Worm (Caenorhabditis elegans) whole organism, L2 larva: ENCODE data around the gene elo-5.

Experiments
- C34F6.9 ChIP-seq: fragments of 150-350 bp; optimal IDR thresholded peaks from 2 replicates; lab custom pipeline; 2014; ENCODE audit warnings: missing biosample characterization, missing genetic modification characterization
- F13H6.1 ChIP-seq: sonication (generic microtip); optimal IDR thresholded peaks from 2 replicates; lab custom pipeline; 2016; ENCODE audit warnings: missing genetic modification characterization, missing compliant biosample characterization
- R02D3.7 ChIP-seq: fragments of 150-350 bp; optimal IDR thresholded peaks from 2 replicates; lab custom pipeline; 2014; ENCODE audit warnings: missing biosample characterization, missing genetic modification characterization
- Y55F3AM.14 ChIP-seq: fragments of 200-800 bp; sonication (Bioruptor generic); optimal IDR thresholded peaks from 2 replicates; lab custom pipeline; 2018; ENCODE audit warnings: mild to moderate bottlenecking, missing genetic modification characterization, missing compliant biosample characterization
- ZK546.5 ChIP-seq: sonication (generic microtip); optimal IDR thresholded peaks from 2 replicates; lab custom pipeline; 2017; ENCODE audit warnings: missing biosample characterization, missing genetic modification characterization
- alr-1 ChIP-seq: fragments of 150-350 bp; optimal IDR thresholded peaks from 2 replicates; lab custom pipeline; 2014; ENCODE audit warnings: missing biosample characterization, missing genetic modification characterization
- aly-2 ChIP-seq: fragments of 150-350 bp; optimal IDR thresholded peaks from 2 replicates; lab custom pipeline; 2014; ENCODE audit warnings: missing biosample characterization, missing genetic modification characterization
- ama-1 ChIP-seq: fragments of 150-350 bp; optimal IDR thresholded peaks from 2 replicates; lab custom pipeline; 2018; ENCODE audit warnings: inconsistent platforms
- ceh-16 ChIP-seq: fragments of 150-350 bp; optimal IDR thresholded peaks from 2 replicates; lab custom pipeline; 2014; ENCODE audit warnings: missing biosample characterization, missing genetic modification characterization
- ceh-82 ChIP-seq: fragments of 150-350 bp; optimal IDR thresholded peaks from 2 replicates; lab custom pipeline; 2014; ENCODE audit warnings: missing biosample characterization, missing genetic modification characterization
- crh-2 ChIP-seq: sonication (generic microtip); optimal IDR thresholded peaks from 2 replicates; lab custom pipeline; 2017; ENCODE audit warnings: missing biosample characterization, missing genetic modification characterization
- dmd-4 ChIP-seq: sonication (generic microtip); optimal IDR thresholded peaks from 2 replicates; lab custom pipeline; 2017; ENCODE audit warnings: missing biosample characterization, missing genetic modification characterization
- egl-27 ChIP-seq: sonication (generic microtip); optimal IDR thresholded peaks from 3 replicates; lab custom pipeline; 2017; ENCODE audit warnings: missing biosample characterization, missing genetic modification reagents, missing genetic modification characterization
- fos-1 ChIP-seq: fragments of 150-350 bp; optimal IDR thresholded peaks from 2 replicates; lab custom pipeline; 2014; ENCODE audit warnings: missing biosample characterization, missing genetic modification characterization
- gmeb-1 ChIP-seq: fragments of 150-350 bp; optimal IDR thresholded peaks from 2 replicates; lab custom pipeline; 2014; ENCODE audit warnings: missing biosample characterization, missing genetic modification characterization
- lin-11 ChIP-seq: fragments of 150-350 bp; sonication (generic microtip); optimal IDR thresholded peaks from 2 replicates; lab custom pipeline; 2014; ENCODE audit warnings: missing biosample characterization, missing genetic modification characterization, inconsistent platforms, mixed read lengths
- lin-13 ChIP-seq: fragments of 150-350 bp; optimal IDR thresholded peaks from 2 replicates; lab custom pipeline; 2014; ENCODE audit warnings: missing biosample characterization, missing genetic modification reagents, missing genetic modification characterization
- lsy-2 ChIP-seq, 2 experiments: fragments of 150-350 bp in 1 of 2; sonication (generic microtip) in 1 of 2; optimal IDR thresholded peaks; 2 replicates each; lab custom pipeline; 2014 to 2017; ENCODE audit warnings: missing biosample characterization in 2 of 2, missing genetic modification characterization in 2 of 2
- mab-5 ChIP-seq: fragments of 150-350 bp; optimal IDR thresholded peaks from 2 replicates; lab custom pipeline; 2014; ENCODE audit warnings: missing biosample characterization, missing genetic modification characterization
- mbf-1 ChIP-seq: sonication (generic microtip); optimal IDR thresholded peaks from 2 replicates; lab custom pipeline; 2017; ENCODE audit warnings: missing biosample characterization, missing genetic modification characterization
- mdl-1 ChIP-seq, 2 experiments: fragments of 150-350 bp in 1 of 2; sonication (generic microtip) in 1 of 2; optimal IDR thresholded peaks; 2 replicates each; lab custom pipeline; 2017; ENCODE audit warnings: missing biosample characterization in 2 of 2, missing genetic modification characterization in 2 of 2
- nhr-129 ChIP-seq: fragments of 150-350 bp; optimal IDR thresholded peaks from 2 replicates; lab custom pipeline; 2014; ENCODE audit warnings: missing biosample characterization, missing genetic modification characterization
- nhr-21 ChIP-seq: fragments of 150-350 bp; optimal IDR thresholded peaks from 2 replicates; lab custom pipeline; 2014; ENCODE audit warnings: missing biosample characterization, missing genetic modification characterization
- nhr-23 ChIP-seq: fragments of 150-350 bp; optimal IDR thresholded peaks from 2 replicates; lab custom pipeline; 2014; ENCODE audit warnings: missing biosample characterization, missing genetic modification reagents, missing genetic modification characterization
- nhr-237 ChIP-seq: fragments of 150-350 bp; optimal IDR thresholded peaks from 2 replicates; lab custom pipeline; 2014; ENCODE audit warnings: missing biosample characterization, missing genetic modification characterization
- nhr-25 ChIP-seq: fragments of 150-350 bp; sonication (generic microtip); optimal IDR thresholded peaks from 3 replicates; lab custom pipeline; 2014; ENCODE audit warnings: missing biosample characterization, missing genetic modification characterization
- nhr-6 ChIP-seq: fragments of 150-350 bp; optimal IDR thresholded peaks from 2 replicates; lab custom pipeline; 2014; ENCODE audit warnings: missing biosample characterization, missing genetic modification characterization
- nhr-77 ChIP-seq: fragments of 150-350 bp; optimal IDR thresholded peaks from 2 replicates; lab custom pipeline; 2014; ENCODE audit warnings: missing biosample characterization, missing genetic modification characterization
- sem-4 ChIP-seq: fragments of 150-350 bp; optimal IDR thresholded peaks from 2 replicates; lab custom pipeline; 2014; ENCODE audit warnings: missing biosample characterization, missing genetic modification reagents, missing genetic modification characterization
- sma-3 ChIP-seq: sonication (generic microtip); optimal IDR thresholded peaks from 2 replicates; lab custom pipeline; 2016; ENCODE audit warnings: missing genetic modification reagents, missing genetic modification characterization, missing compliant biosample characterization
- sma-9 ChIP-seq, 2 experiments: fragments of 150-350 bp in 1 of 2; sonication (generic microtip) in 1 of 2; optimal IDR thresholded peaks; 2 replicates each; lab custom pipeline; 2014 to 2016; ENCODE audit warnings: missing genetic modification characterization in 2 of 2, mild to moderate bottlenecking in 1 of 2, missing biosample characterization in 1 of 2, missing compliant biosample characterization in 1 of 2, missing genetic modification reagents in 1 of 2, moderate library complexity in 1 of 2
- snpc-4 ChIP-seq: fragments of 150-350 bp; optimal IDR thresholded peaks from 2 replicates; lab custom pipeline; 2014; ENCODE audit warnings: missing biosample characterization, missing genetic modification characterization
- unc-39 ChIP-seq: fragments of 150-350 bp; optimal IDR thresholded peaks from 2 replicates; lab custom pipeline; 2014; ENCODE audit warnings: missing biosample characterization, missing genetic modification characterization
- unc-55 ChIP-seq: fragments of 150-350 bp; sonication (generic microtip); optimal IDR thresholded peaks from 3 replicates; lab custom pipeline; 2014; ENCODE audit warnings: missing biosample characterization, missing genetic modification reagents, missing genetic modification characterization
- zag-1 ChIP-seq: fragments of 150-350 bp; optimal IDR thresholded peaks from 2 replicates; lab custom pipeline; 2014; ENCODE audit warnings: missing biosample characterization, missing genetic modification characterization

Gene elo-5

ce11 chrIV:5368860-5369259 is 8.1 kb downstream of the elo-5 start (continued):
- TF ChIP-seq ZK546.5 (no peak), Y55F3AM.14 (GFP tag; lab: Kevin White, UChicago) (no peak)

ce11 chrIV:5367899-5368298 is 9.0 kb downstream of the elo-5 start:
- TF ChIP-seq aly-2 (tag; lab: Kevin White, UChicago) (no peak), sem-4 (tag; lab: Kevin White, UChicago) (no peak), nhr-77 (tag; lab: Kevin White, UChicago) (no peak), unc-39 (tag; lab: Kevin White, UChicago) (no peak), ceh-16 (tag; lab: Kevin White, UChicago) (no peak), dmd-4 (no peak), mbf-1 (tag; lab: Kevin White, UChicago) (no peak), nhr-237 (tag; lab: Kevin White, UChicago) (no peak), lin-11 (tag; lab: Kevin White, UChicago) (no peak), nhr-129 (tag; lab: Kevin White, UChicago) (no peak), nhr-6 (no peak), gmeb-1 (tag; lab: Kevin White, UChicago) (no peak), R02D3.7 (no peak), nhr-25 (tag; lab: Kevin White, UChicago) (no peak)
- TF ChIP-seq, all 48 proteins: peak for 0

- TF ChIP-seq R02D3.7 (no peak), nhr-25 (tag; lab: Kevin White, UChicago) (no peak), alr-1 (tag; lab: Kevin White, UChicago) (no peak), nhr-77 (tag; lab: Kevin White, UChicago) (no peak), crh-2 (tag; lab: Kevin White, UChicago) (no peak), ama-1 (no peak), lin-11 (tag; lab: Kevin White, UChicago) (no peak), nhr-23 (tag; lab: Kevin White, UChicago) (no peak), sem-4 (tag; lab: Kevin White, UChicago) (no peak)
Observed at ce11 chrIV:5366567-5366966, 10.3 kb downstream of the elo-5 start, which contains the start of gene sand-1. Gene sand-1 (plus strand): TSS chrIV:5366867.

ce11 chrIV:5364135-5364609 is 12.7 kb downstream of the elo-5 start, which contains the start of the genes hda-6 and F41H10.4:
Gene hda-6 (minus strand): TSS chrIV:5364306.
Gene F41H10.4 (plus strand): TSS chrIV:5364559.
- peak in 1 of 2 experiments; percentile 29 for TF ChIP-seq mdl-1 (tag; optimal IDR thresholded peaks at IDR 0.05; lab: Kevin White, UChicago)
- TF ChIP-seq nhr-77 (tag; lab: Kevin White, UChicago) = no peak
- peak; percentile 86 for TF ChIP-seq C34F6.9
- TF ChIP-seq gmeb-1 (tag; lab: Kevin White, UChicago) = peak; percentile 80
- peak; percentile 55 for TF ChIP-seq nhr-21 (tag; lab: Kevin White, UChicago)
- peak; percentile 72 for TF ChIP-seq crh-2 (tag; lab: Kevin White, UChicago)
- peak; percentile 24 for TF ChIP-seq egl-27 (tag; lab: Kevin White, UChicago)
- TF ChIP-seq unc-39 (tag; lab: Kevin White, UChicago) = no peak
- TF ChIP-seq Y55F3AM.14 (GFP tag; lab: Kevin White, UChicago) = no peak
- TF ChIP-seq nhr-6 = peak; percentile 66
- peak; percentile 70 to 91 for TF ChIP-seq lsy-2 (tag; optimal IDR thresholded peaks at IDR 0.05; lab: Kevin White, UChicago)
- TF ChIP-seq fos-1 = peak; percentile 54
- TF ChIP-seq lin-13 (GFP tag; lab: Kevin White, UChicago) = peak; percentile 59
- TF ChIP-seq lin-11 (tag; lab: Kevin White, UChicago) = peak; percentile 14
- TF ChIP-seq mab-5 (tag; lab: Kevin White, UChicago) = peak; percentile 47
- peak; percentile 76 for TF ChIP-seq nhr-129 (tag; lab: Kevin White, UChicago)
- TF ChIP-seq sem-4 (tag; lab: Kevin White, UChicago) = peak; percentile 37
- peak; percentile 83 for TF ChIP-seq sma-9 (GFP tag; optimal IDR thresholded peaks at IDR 0.05; lab: Kevin White, UChicago)
- TF ChIP-seq sma-9 (tag; optimal IDR thresholded peaks at IDR 0.05; lab: Kevin White, UChicago) = no peak
- peak; percentile 87 for TF ChIP-seq nhr-25 (tag; lab: Kevin White, UChicago)
- TF ChIP-seq zag-1 = no peak
- no peak for TF ChIP-seq snpc-4 (tag; lab: Kevin White, UChicago)
- peak; percentile 13 for TF ChIP-seq R02D3.7
- TF ChIP-seq F13H6.1 = peak; percentile 69
- no peak for TF ChIP-seq ceh-82 (tag; lab: Kevin White, UChicago)
- peak; percentile 64 for TF ChIP-seq sma-3
- TF ChIP-seq unc-55 (GFP tag; lab: Kevin White, UChicago) = peak; percentile 75
- TF ChIP-seq, all 48 proteins: peak for 20
